Fruit fly (Drosophila melanogaster) whole organism, wandering third instar larva: ENCODE data around the gene Pmm2.

Source experiments
- Jra ChIP-seq: sonication (Bioruptor generic); optimal IDR thresholded peaks from 2 replicates; lab custom pipeline; 2016; ENCODE audit warnings: missing biosample characterization, missing genetic modification characterization
- Rel ChIP-seq, 2 experiments: fragments of 200-800 bp; sonication (Bioruptor generic) in 1 of 2; optimal IDR thresholded peaks; 2 replicates in 1 of 2; 3 replicates in 1 of 2; lab custom pipeline; 2016 to 2019; ENCODE audit warnings: mild to moderate bottlenecking in 2 of 2, missing biosample characterization in 2 of 2, missing genetic modification characterization in 2 of 2, moderate library complexity in 1 of 2
- Sp1 ChIP-seq: fragments of 200-800 bp; sonication (Bioruptor generic); optimal IDR thresholded peaks from 3 replicates; lab custom pipeline; 2019; ENCODE audit warnings: missing biosample characterization, mild to moderate bottlenecking, missing genetic modification characterization, moderate library complexity
- dmrt93B ChIP-seq: fragments of 200-800 bp; sonication (Bioruptor generic); optimal IDR thresholded peaks from 2 replicates; lab custom pipeline; 2018; ENCODE audit warnings: missing biosample characterization, mild to moderate bottlenecking, missing genetic modification characterization
- ey ChIP-seq: fragments of 200-800 bp; sonication (Bioruptor generic); optimal IDR thresholded peaks from 2 replicates; lab custom pipeline; 2016; ENCODE audit warnings: missing biosample characterization, missing genetic modification characterization

DNA sequence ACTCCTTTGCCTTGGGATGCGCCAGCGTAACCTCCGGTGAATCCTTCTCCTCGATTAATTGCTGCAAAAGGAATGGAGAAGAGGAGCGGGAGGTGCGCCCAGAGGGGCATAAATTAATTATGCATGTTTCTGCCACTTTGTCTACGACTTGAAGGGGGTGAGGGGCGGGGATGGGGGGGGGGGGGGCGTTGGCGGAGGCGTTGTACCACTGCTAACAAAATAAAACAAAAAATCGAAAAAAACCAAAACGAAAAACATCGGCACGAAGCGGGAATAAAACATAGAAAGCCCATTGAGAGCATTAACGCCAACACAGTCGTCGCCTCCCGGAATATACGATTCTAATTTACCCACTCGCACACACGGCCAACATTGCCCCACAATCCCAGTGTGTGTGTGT lies 30.6 kb downstream of the Pmm2 start:
- no peak for TF ChIP-seq Sp1 (GFP tag; lab: Kevin White, UChicago)
- no peak for TF ChIP-seq Rel (GFP tag; optimal IDR thresholded peaks at IDR 0.05; lab: Kevin White, UChicago)
- TF ChIP-seq Rel (tag; optimal IDR thresholded peaks at IDR 0.05; lab: Kevin White, UChicago): no peak
- TF ChIP-seq ey (GFP tag; lab: Kevin White, UChicago): no peak
- TF ChIP-seq Jra (GFP tag; lab: Kevin White, UChicago): no peak
- TF ChIP-seq dmrt93B (GFP tag; lab: Kevin White, UChicago): no peak
